Fruit fly (Drosophila melanogaster) whole organism, embryonic: ENCODE measurements around the gene CG5892.

Experiments used
- Ada2b ChIP-seq: fragments of 200-800 bp; sonication (Bioruptor generic); IDR thresholded peaks from 2 replicates; pipeline ENCODE4 v1.3.6; 2022; ENCODE audit warnings: missing biosample characterization, missing genetic modification characterization
- B-H2 ChIP-seq: fragments of 200-800 bp; sonication (Bioruptor generic); optimal IDR thresholded peaks from 2 replicates; lab custom pipeline; 2018; ENCODE audit warnings: missing biosample characterization, mild to moderate bottlenecking, missing genetic modification characterization
- BtbVII ChIP-seq: fragments of 200-800 bp; sonication (Bioruptor generic); optimal IDR thresholded peaks from 3 replicates; lab custom pipeline; 2017; ENCODE audit warnings: missing biosample characterization, mild to moderate bottlenecking, missing genetic modification characterization
- Bteb2 ChIP-seq: fragments of 200-800 bp; sonication (Bioruptor generic); optimal IDR thresholded peaks from 2 replicates; lab custom pipeline; 2016; ENCODE audit warnings: missing biosample characterization, missing genetic modification characterization
- CG10209 ChIP-seq: fragments of 200-800 bp; sonication (Bioruptor generic); optimal IDR thresholded peaks from 3 replicates; lab custom pipeline; 2017; ENCODE audit warnings: missing biosample characterization, mild to moderate bottlenecking, missing genetic modification characterization, missing genetic modification reagents
- CG10462 ChIP-seq: fragments of 200-800 bp; sonication (Bioruptor generic); optimal IDR thresholded peaks from 2 replicates; lab custom pipeline; 2016; ENCODE audit warnings: missing biosample characterization, missing genetic modification characterization
- CG10979 ChIP-seq: fragments of 200-800 bp; sonication (Bioruptor generic); optimal IDR thresholded peaks from 2 replicates; lab custom pipeline; 2018; ENCODE audit warnings: missing biosample characterization, mild to moderate bottlenecking, missing genetic modification characterization, moderate library complexity
- CG11695 ChIP-seq: fragments of 200-800 bp; sonication (Bioruptor generic); IDR thresholded peaks from 3 replicates; pipeline ENCODE4 v1.3.6; 2022; ENCODE audit warnings: missing biosample characterization, missing genetic modification characterization
- CG11696 ChIP-seq: fragments of 200-800 bp; sonication (Bioruptor generic); IDR thresholded peaks from 2 replicates; pipeline ENCODE4 v1.3.6; 2022; ENCODE audit warnings: missing biosample characterization, missing genetic modification characterization
- CG12071 ChIP-seq: fragments of 200-800 bp; sonication (Bioruptor generic); optimal IDR thresholded peaks from 3 replicates; lab custom pipeline; 2018; ENCODE audit warnings: missing biosample characterization, mild to moderate bottlenecking, missing genetic modification characterization
- CG15601 ChIP-seq: fragments of 200-800 bp; sonication (Bioruptor generic); optimal IDR thresholded peaks from 3 replicates; lab custom pipeline; 2019; ENCODE audit warnings: missing biosample characterization, mild to moderate bottlenecking, missing genetic modification characterization, moderate library complexity
- CG17361 ChIP-seq: fragments of 200-800 bp; sonication (Bioruptor generic); IDR thresholded peaks from 3 replicates; pipeline ENCODE4 v1.3.6; 2022; ENCODE audit warnings: missing biosample characterization, missing genetic modification characterization
- CG2116 ChIP-seq: fragments of 200-800 bp; sonication (Bioruptor generic); optimal IDR thresholded peaks from 3 replicates; lab custom pipeline; 2018; ENCODE audit warnings: missing biosample characterization, mild to moderate bottlenecking, missing genetic modification characterization
- CG2120 ChIP-seq: fragments of 200-800 bp; sonication (Bioruptor generic); optimal IDR thresholded peaks from 3 replicates; lab custom pipeline; 2016; ENCODE audit warnings: missing biosample characterization, missing genetic modification characterization
- CG2712 ChIP-seq: fragments of 200-800 bp; optimal IDR thresholded peaks from 3 replicates; lab custom pipeline; 2019; ENCODE audit warnings: missing biosample characterization, mild to moderate bottlenecking, missing genetic modification characterization, moderate library complexity
- CG32772 ChIP-seq: fragments of 200-800 bp; sonication (Bioruptor generic); IDR thresholded peaks from 2 replicates; pipeline ENCODE4 v1.3.6; 2022; ENCODE audit warnings: missing biosample characterization, missing genetic modification characterization
- CG42726 ChIP-seq: fragments of 200-800 bp; sonication (Bioruptor generic); IDR thresholded peaks from 2 replicates; pipeline ENCODE4 v1.3.6; 2022; ENCODE audit warnings: missing biosample characterization, missing genetic modification characterization; ENCODE audit not compliant: partially characterized antibody
- CG4282 ChIP-seq: fragments of 200-800 bp; sonication (Bioruptor generic); optimal IDR thresholded peaks from 2 replicates; lab custom pipeline; 2016; ENCODE audit warnings: missing biosample characterization, missing genetic modification characterization
- CG4360 ChIP-seq: fragments of 200-800 bp; sonication (Bioruptor generic); IDR thresholded peaks from 2 replicates; pipeline ENCODE4 v1.3.6; 2022; ENCODE audit warnings: missing biosample characterization, missing genetic modification characterization
- CG4617 ChIP-seq: fragments of 200-800 bp; sonication (Bioruptor generic); optimal IDR thresholded peaks from 3 replicates; lab custom pipeline; 2016; ENCODE audit warnings: missing biosample characterization, missing genetic modification characterization, borderline replicate concordance
- CG4820 ChIP-seq: fragments of 200-800 bp; sonication (Bioruptor generic); optimal IDR thresholded peaks from 3 replicates; lab custom pipeline; 2016; ENCODE audit warnings: missing biosample characterization, missing genetic modification characterization
- CG6791 ChIP-seq: fragments of 200-800 bp; sonication (Bioruptor generic); IDR thresholded peaks from 3 replicates; pipeline ENCODE4 v1.3.6; 2022; ENCODE audit warnings: missing biosample characterization, missing genetic modification characterization; ENCODE audit not compliant: partially characterized antibody
- CG7963 ChIP-seq: fragments of 200-800 bp; sonication (Bioruptor generic); IDR thresholded peaks from 3 replicates; pipeline ENCODE4 v1.3.6; 2022; ENCODE audit warnings: missing biosample characterization, missing genetic modification characterization; ENCODE audit not compliant: partially characterized antibody
- CG8388 ChIP-seq: fragments of 200-800 bp; sonication (Bioruptor generic); optimal IDR thresholded peaks from 2 replicates; lab custom pipeline; 2019; ENCODE audit warnings: missing biosample characterization, mild to moderate bottlenecking, missing genetic modification characterization, moderate library complexity
- CG8924 ChIP-seq: fragments of 200-800 bp; optimal IDR thresholded peaks from 3 replicates; lab custom pipeline; 2019; ENCODE audit warnings: missing biosample characterization, mild to moderate bottlenecking, missing genetic modification characterization, moderate library complexity
- CG9609 ChIP-seq: fragments of 200-800 bp; sonication (Bioruptor generic); optimal IDR thresholded peaks from 3 replicates; lab custom pipeline; 2016; ENCODE audit warnings: missing biosample characterization, missing genetic modification characterization
- Dfd ChIP-seq, 2 experiments: fragments of >200 bp; optimal IDR thresholded peaks; 2 replicates each; lab custom pipeline; 2017; ENCODE audit warnings: missing biosample characterization in 2 of 2, missing genetic modification characterization in 2 of 2
- Drgx ChIP-seq: fragments of 200-800 bp; sonication (Bioruptor generic); IDR thresholded peaks from 2 replicates; pipeline ENCODE4 v1.3.6; 2022; ENCODE audit warnings: missing biosample characterization, missing genetic modification characterization
- H2.0 ChIP-seq: fragments of 200-800 bp; sonication (Bioruptor generic); IDR thresholded peaks from 2 replicates; pipeline ENCODE4 v1.3.6; 2022; ENCODE audit warnings: missing biosample characterization, missing genetic modification characterization
- HLH54F ChIP-seq: fragments of 200-800 bp; sonication (Bioruptor generic); optimal IDR thresholded peaks from 3 replicates; lab custom pipeline; 2016; ENCODE audit warnings: missing biosample characterization, missing genetic modification characterization
- Hr78 ChIP-seq, 2 experiments: fragments of 200-800 bp in 1 of 2; fragments of >200 bp in 1 of 2; sonication (Bioruptor generic) in 1 of 2; optimal IDR thresholded peaks; 2 replicates each; lab custom pipeline; 2017 to 2019; ENCODE audit warnings: missing biosample characterization in 2 of 2, missing genetic modification characterization in 2 of 2, mild to moderate bottlenecking in 1 of 2, moderate library complexity in 1 of 2
- NC2α ChIP-seq: fragments of 200-800 bp; sonication (Bioruptor generic); optimal IDR thresholded peaks from 2 replicates; lab custom pipeline; 2016; ENCODE audit warnings: missing biosample characterization, missing genetic modification characterization
- Nf-YA ChIP-seq: fragments of 200-800 bp; sonication (Bioruptor generic); IDR thresholded peaks from 2 replicates; pipeline ENCODE4 v1.3.6; 2022; ENCODE audit warnings: missing biosample characterization, missing genetic modification characterization
- Ravus ChIP-seq: fragments of 200-800 bp; sonication (Bioruptor generic); IDR thresholded peaks from 2 replicates; pipeline ENCODE4 v1.3.6; 2022; ENCODE audit warnings: missing biosample characterization, missing genetic modification characterization
- Stat92E ChIP-seq, 3 experiments: fragments of >200 bp in 2 of 3; fragments of 200-800 bp in 1 of 3; sonication (Bioruptor generic) in 1 of 3; optimal IDR thresholded peaks; 2 replicates each; lab custom pipeline; 2017 to 2019; ENCODE audit warnings: missing biosample characterization in 3 of 3, missing genetic modification characterization in 3 of 3, mild to moderate bottlenecking in 1 of 3, moderate library complexity in 1 of 3
- YL-1 ChIP-seq: fragments of 200-800 bp; sonication (Bioruptor generic); optimal IDR thresholded peaks from 3 replicates; lab custom pipeline; 2017; ENCODE audit warnings: missing biosample characterization, mild to moderate bottlenecking, missing genetic modification characterization
- cwo ChIP-seq: fragments of 200-800 bp; sonication (Bioruptor generic); optimal IDR thresholded peaks from 3 replicates; lab custom pipeline; 2017; ENCODE audit warnings: missing biosample characterization, missing genetic modification characterization, mild to moderate bottlenecking, moderate library complexity, missing genetic modification reagents
- dimm ChIP-seq: fragments of 200-800 bp; sonication (Bioruptor generic); IDR thresholded peaks from 2 replicates; pipeline ENCODE4 v1.3.6; 2022; ENCODE audit warnings: missing biosample characterization, missing genetic modification characterization
- disco-r ChIP-seq: fragments of 200-800 bp; sonication (Bioruptor generic); optimal IDR thresholded peaks from 2 replicates; lab custom pipeline; 2016; ENCODE audit warnings: missing biosample characterization, missing genetic modification characterization
- dpn ChIP-seq, 2 experiments: fragments of 200-800 bp; sonication (Bioruptor generic); optimal IDR thresholded peaks; 3 replicates each; lab custom pipeline; 2016; ENCODE audit warnings: missing biosample characterization in 2 of 2, missing genetic modification characterization in 2 of 2
- exex ChIP-seq: fragments of 200-800 bp; sonication (Bioruptor generic); optimal IDR thresholded peaks from 4 replicates; lab custom pipeline; 2018; ENCODE audit warnings: missing biosample characterization, mild to moderate bottlenecking, missing genetic modification characterization, moderate library complexity
- fd64A ChIP-seq: fragments of 200-800 bp; sonication (Bioruptor generic); optimal IDR thresholded peaks from 3 replicates; lab custom pipeline; 2018; ENCODE audit warnings: missing biosample characterization, mild to moderate bottlenecking, missing genetic modification characterization
- gt ChIP-seq: fragments of 200-800 bp; sonication (Bioruptor generic); IDR thresholded peaks from 2 replicates; pipeline ENCODE4 v1.3.6; 2022; ENCODE audit warnings: missing biosample characterization, missing genetic modification characterization
- jumu ChIP-seq: fragments of 200-800 bp; sonication (Bioruptor generic); optimal IDR thresholded peaks from 3 replicates; lab custom pipeline; 2016; ENCODE audit warnings: missing biosample characterization, missing genetic modification characterization
- lbe ChIP-seq: fragments of 200-800 bp; sonication (Bioruptor generic); optimal IDR thresholded peaks from 2 replicates; lab custom pipeline; 2016; ENCODE audit warnings: missing biosample characterization, mild to moderate bottlenecking, missing genetic modification characterization
- pum ChIP-seq: fragments of 200-800 bp; sonication (Bioruptor generic); optimal IDR thresholded peaks from 2 replicates; lab custom pipeline; 2016; ENCODE audit warnings: missing biosample characterization, missing genetic modification characterization
- repo ChIP-seq: fragments of 200-800 bp; sonication (Bioruptor generic); optimal IDR thresholded peaks from 2 replicates; lab custom pipeline; 2016; ENCODE audit warnings: missing biosample characterization, missing genetic modification characterization
- run ChIP-seq: fragments of 200-800 bp; sonication (Bioruptor generic); optimal IDR thresholded peaks from 3 replicates; lab custom pipeline; 2018; ENCODE audit warnings: missing biosample characterization, mild to moderate bottlenecking, missing genetic modification characterization
- sens ChIP-seq: fragments of 200-800 bp; sonication (Bioruptor generic); peaks from one replicate; lab custom pipeline; 2016; ENCODE audit warnings: missing biosample characterization, missing genetic modification characterization
- tin ChIP-seq: fragments of 200-800 bp; sonication (Bioruptor generic); optimal IDR thresholded peaks from 3 replicates; lab custom pipeline; 2016; ENCODE audit warnings: missing biosample characterization, missing genetic modification characterization
- wor ChIP-seq: fragments of 200-800 bp; sonication (Bioruptor generic); IDR thresholded peaks from 2 replicates; pipeline ENCODE4 v1.3.6; 2022; ENCODE audit warnings: missing biosample characterization, missing genetic modification characterization
- z ChIP-seq: fragments of 200-800 bp; sonication (Bioruptor generic); IDR thresholded peaks from 3 replicates; pipeline ENCODE4 v1.3.6; 2022; ENCODE audit warnings: missing biosample characterization, missing genetic modification characterization

The CG5892 gene

DNA sequence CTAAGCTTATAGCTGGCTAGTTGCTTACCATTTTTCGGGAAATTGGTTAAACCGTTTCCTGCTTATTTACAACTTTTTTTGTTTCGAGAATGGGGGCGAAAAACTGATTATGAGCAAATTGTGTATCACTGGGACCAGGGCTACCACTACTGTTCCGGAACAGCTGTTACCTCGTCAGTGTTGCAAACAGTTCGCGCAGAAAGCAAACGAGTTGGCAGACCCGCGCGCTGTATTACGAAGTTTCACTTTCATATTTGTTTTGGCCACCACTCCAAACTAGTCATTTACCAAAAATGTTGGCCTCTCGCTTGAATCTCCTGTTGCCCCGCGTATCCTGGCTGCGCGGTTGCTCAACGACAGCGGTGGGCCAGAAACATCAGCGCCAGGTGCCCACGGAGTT is 27.5 kb downstream of the CG5892 start, which contains the start of the genes AP-2sigma and Idi (continued):
- TF ChIP-seq CG2116 (GFP tag; lab: Kevin White, UChicago), result peak; percentile 58
- TF ChIP-seq Bteb2, result no peak
- no peak for TF ChIP-seq CG11696
- TF ChIP-seq lbe (GFP tag; lab: Kevin White, UChicago), result no peak
- no peak for TF ChIP-seq z (GFP tag; lab: Robert Waterston, UW)
- no peak for TF ChIP-seq tin (GFP tag; lab: Kevin White, UChicago)
- no peak for TF ChIP-seq gt (GFP tag; lab: Robert Waterston, UW)
- no peak for TF ChIP-seq CG8388 (GFP tag; lab: Kevin White, UChicago)
- 0 out of 2 replicates have a peak, but pooled peaks have one; percentile 24 for TF ChIP-seq H2.0
- no peak for TF ChIP-seq CG42726 (GFP tag; lab: Robert Waterston, UW)
- no peak for TF ChIP-seq exex
- no peak for TF ChIP-seq fd64A
- peak; percentile 15 for TF ChIP-seq CG10979
- no peak for TF ChIP-seq Stat92E (GFP tag; optimal IDR thresholded peaks at IDR 0.05; lab: Kevin White, UChicago)
- no peak for TF ChIP-seq Hr78 (GFP tag; optimal IDR thresholded peaks at IDR 0.05; lab: Kevin White, UChicago)
- peak; percentile 29 to 39 for TF ChIP-seq dpn (GFP tag; optimal IDR thresholded peaks at IDR 0.05; lab: Kevin White, UChicago)
- TF ChIP-seq YL-1 (GFP tag; lab: Kevin White, UChicago), result peak; percentile 92
- TF ChIP-seq CG9609 (GFP tag; lab: Kevin White, UChicago), result peak; percentile 5
- TF ChIP-seq CG4617 (GFP tag; lab: Kevin White, UChicago), result peak; percentile 90
- TF ChIP-seq Drgx (GFP tag; lab: Robert Waterston, UW), result no peak
- no peak for TF ChIP-seq BtbVII (GFP tag; lab: Kevin White, UChicago)
- TF ChIP-seq Dfd (GFP tag; optimal IDR thresholded peaks at IDR 0.05; lab: Kevin White, UChicago), result no peak
- no peak for TF ChIP-seq cwo (GFP tag; lab: Kevin White, UChicago)
- TF ChIP-seq NC2α (GFP tag; lab: Kevin White, UChicago), result peak; percentile 11
- no peak for TF ChIP-seq Ravus (GFP tag; lab: Robert Waterston, UW)
- peak; percentile 17 for TF ChIP-seq CG10209 (GFP tag; lab: Kevin White, UChicago)
- no peak for TF ChIP-seq run (tag; lab: Kevin White, UChicago)
- no peak for TF ChIP-seq pum (GFP tag; lab: Kevin White, UChicago)
- no peak for TF ChIP-seq jumu (GFP tag; lab: Kevin White, UChicago)
- TF ChIP-seq CG17361, result no peak
- TF ChIP-seq dimm (GFP tag; lab: Robert Waterston, UW), result no peak
- no peak for TF ChIP-seq repo (GFP tag; lab: Kevin White, UChicago)
- TF ChIP-seq Nf-YA (GFP tag; lab: Robert Waterston, UW), result no peak
- peak; percentile 55 for TF ChIP-seq CG2120 (GFP tag; lab: Kevin White, UChicago)
- peak; percentile 36 for TF ChIP-seq sens (GFP tag; lab: Kevin White, UChicago)
- TF ChIP-seq Ada2b (GFP tag; lab: Robert Waterston, UW), result no peak
- peak; percentile 25 for TF ChIP-seq CG2712
- TF ChIP-seq CG4820 (GFP tag; lab: Kevin White, UChicago), result peak; percentile 1
- peak; percentile 37 for TF ChIP-seq disco-r (GFP tag; lab: Kevin White, UChicago)
- TF ChIP-seq CG15601, result no peak
- TF ChIP-seq CG7963 (GFP tag; lab: Robert Waterston, UW), result no peak
- TF ChIP-seq CG6791 (GFP tag; lab: Robert Waterston, UW), result 0 out of 3 replicates have a peak, but pooled peaks have one; percentile 49
- no peak for TF ChIP-seq CG32772 (GFP tag; lab: Robert Waterston, UW)
- no peak for TF ChIP-seq CG10462
- no peak for TF ChIP-seq CG8924 (tag; lab: Kevin White, UChicago)
- TF ChIP-seq CG12071, result no peak
- TF ChIP-seq wor (GFP tag; lab: Robert Waterston, UW), result no peak
- peak; percentile 36 for TF ChIP-seq CG4360
- TF ChIP-seq CG11695 (GFP tag; lab: Robert Waterston, UW), result no peak
- TF ChIP-seq CG4282 (GFP tag; lab: Kevin White, UChicago), result no peak
- TF ChIP-seq HLH54F, result peak; percentile 10
- peak; percentile 63 for TF ChIP-seq B-H2 (GFP tag; lab: Kevin White, UChicago)
